Worm (Caenorhabditis elegans) whole organism, mixed stage, embryonic: Measurements from ENCODE around the gene C49C3.6.

Experiments used
- M03D4.4 ChIP-seq: sonication (generic microtip); optimal IDR thresholded peaks from 2 replicates; lab custom pipeline; 2017; ENCODE audit warnings: mild to moderate bottlenecking, missing genetic modification characterization, missing compliant biosample characterization
- ceh-83 ChIP-seq: fragments of 200-800 bp; sonication (Bioruptor generic); optimal IDR thresholded peaks from 2 replicates; lab custom pipeline; 2018; ENCODE audit warnings: mild to moderate bottlenecking, missing genetic modification characterization, missing compliant biosample characterization
- ham-2 ChIP-seq: fragments of 200-800 bp; sonication (Bioruptor generic); optimal IDR thresholded peaks from 2 replicates; lab custom pipeline; 2018; ENCODE audit warnings: mild to moderate bottlenecking, missing genetic modification characterization, missing compliant biosample characterization
- mab-5 ChIP-seq: fragments of 150-350 bp; optimal IDR thresholded peaks from 2 replicates; lab custom pipeline; 2014; ENCODE audit warnings: missing biosample characterization, missing genetic modification characterization
- nhr-237 ChIP-seq: fragments of 150-350 bp; optimal IDR thresholded peaks from 2 replicates; lab custom pipeline; 2014; ENCODE audit warnings: missing biosample characterization, missing genetic modification characterization
- nhr-76 ChIP-seq: sonication (generic microtip); optimal IDR thresholded peaks from 2 replicates; lab custom pipeline; 2017; ENCODE audit warnings: missing biosample characterization, missing genetic modification characterization
- sem-2 ChIP-seq: fragments of 200-800 bp; sonication (Bioruptor generic); optimal IDR thresholded peaks from 2 replicates; lab custom pipeline; 2018; ENCODE audit warnings: mild to moderate bottlenecking, missing genetic modification characterization, missing compliant biosample characterization
- snpc-4 ChIP-seq: fragments of 150-350 bp; optimal IDR thresholded peaks from 2 replicates; lab custom pipeline; 2014; ENCODE audit warnings: missing biosample characterization, missing genetic modification characterization
- unc-39 ChIP-seq: fragments of 150-350 bp; optimal IDR thresholded peaks from 2 replicates; lab custom pipeline; 2014; ENCODE audit warnings: missing biosample characterization, missing genetic modification characterization
- unc-62 ChIP-seq: fragments of 150-350 bp; optimal IDR thresholded peaks from 2 replicates; lab custom pipeline; 2014; ENCODE audit warnings: missing biosample characterization, missing genetic modification reagents, missing genetic modification characterization
- ztf-11 ChIP-seq: fragments of 150-350 bp; optimal IDR thresholded peaks from 2 replicates; lab custom pipeline; 2014; ENCODE audit warnings: missing biosample characterization, missing genetic modification characterization

DNA sequence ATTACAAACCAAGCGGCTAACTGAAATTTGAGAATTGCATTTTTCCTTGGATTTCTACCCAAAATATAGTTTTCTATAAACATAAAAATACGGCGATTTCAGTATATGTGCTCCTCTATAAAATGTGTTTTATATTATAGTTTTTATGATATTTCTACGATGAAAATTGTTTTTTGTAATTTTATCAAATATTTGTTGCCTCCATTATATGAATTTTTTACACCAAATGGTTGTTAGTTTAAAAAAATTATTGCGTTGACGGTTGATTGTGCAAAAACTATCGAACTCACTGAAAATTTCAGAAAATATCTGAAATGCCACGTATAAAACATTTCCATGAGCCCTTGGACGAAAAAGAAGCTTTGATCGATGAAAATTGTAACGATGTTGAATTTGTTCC, 23.1 kb upstream of the C49C3.6 start, which contains the start of gene T28F3.9:
- TF ChIP-seq mab-5 (tag; lab: Kevin White, UChicago) (no peak), nhr-76 (tag; lab: Kevin White, UChicago) (no peak), ham-2 (GFP tag; lab: Kevin White, UChicago) (no peak), nhr-237 (tag; lab: Kevin White, UChicago) (no peak), ztf-11 (tag; lab: Kevin White, UChicago) (no peak), M03D4.4 (tag; lab: Kevin White, UChicago) (no peak), snpc-4 (tag; lab: Kevin White, UChicago) (no peak), sem-2 (GFP tag; lab: Kevin White, UChicago) (no peak), unc-39 (tag; lab: Kevin White, UChicago) (no peak), unc-62 (no peak), ceh-83 (GFP tag; lab: Kevin White, UChicago) (no peak)
